Fruit fly (Drosophila melanogaster): ENCODE measurements around the gene CG10467.

CG10467 gene

DNA sequence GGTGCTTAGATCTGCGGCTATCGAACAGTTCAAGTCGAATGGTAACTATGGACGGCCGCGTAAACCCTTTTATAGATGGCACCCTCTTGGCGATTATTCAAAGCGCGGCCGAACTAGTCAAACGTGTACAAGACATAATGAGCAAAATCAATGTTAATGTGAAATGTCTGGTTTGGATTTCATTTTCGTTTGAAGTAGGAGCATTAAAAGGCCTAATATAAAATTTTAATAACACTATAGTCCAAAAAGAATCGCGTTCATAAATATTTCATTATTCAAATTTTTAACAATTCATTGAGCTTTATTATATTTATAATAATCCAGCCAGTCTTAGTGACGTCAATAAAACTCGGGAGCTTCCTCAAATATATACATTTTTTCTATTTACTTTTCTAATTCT lies 36.4 kb upstream of the CG10467 start, which contains the start of gene Lcp65Ag3:
Gene Lcp65Ag3, minus strand, starts transcription at position 46 of the 400 bp plus-strand sequence.
- TF ChIP-seq insv (optimal IDR thresholded peaks at IDR 0.05) (no peak), psq (optimal IDR thresholded peaks at IDR 0.05) (no peak), h (optimal IDR thresholded peaks at IDR 0.05) (no peak), Sin3A (optimal IDR thresholded peaks at IDR 0.05) (no peak), Myc (optimal IDR thresholded peaks at IDR 0.05) (no peak), ttk (optimal IDR thresholded peaks at IDR 0.05) (no peak)

dm6 chr3L:6129591-6129990 lies 35.0 kb upstream of the CG10467 start:
- TF ChIP-seq h (optimal IDR thresholded peaks at IDR 0.05) (no peak), insv (optimal IDR thresholded peaks at IDR 0.05) (no peak), Myc (optimal IDR thresholded peaks at IDR 0.05) (no peak), Sin3A (optimal IDR thresholded peaks at IDR 0.05) (no peak), ttk (optimal IDR thresholded peaks at IDR 0.05) (no peak), psq (optimal IDR thresholded peaks at IDR 0.05) (no peak)

DNA sequence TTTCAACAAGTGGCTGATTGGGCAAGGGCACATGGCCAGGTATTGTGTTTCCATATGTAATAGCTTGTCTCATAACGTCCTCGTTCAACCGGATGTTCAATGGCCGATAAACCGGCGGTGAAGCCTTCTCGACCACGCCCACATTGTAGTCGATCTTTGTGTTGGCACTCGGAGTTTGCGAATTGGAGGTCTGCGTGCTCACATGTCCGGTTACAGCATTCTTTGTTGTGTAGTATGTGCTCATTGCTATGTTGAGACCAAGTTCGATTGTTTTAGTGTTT lies 30.8 kb upstream of the CG10467 start:
- TF ChIP-seq Sin3A (optimal IDR thresholded peaks at IDR 0.05) (no peak), h (optimal IDR thresholded peaks at IDR 0.05) (no peak), insv (optimal IDR thresholded peaks at IDR 0.05) (no peak), Myc (optimal IDR thresholded peaks at IDR 0.05) (no peak), psq (optimal IDR thresholded peaks at IDR 0.05) (no peak), ttk (optimal IDR thresholded peaks at IDR 0.05) (no peak)

DNA sequence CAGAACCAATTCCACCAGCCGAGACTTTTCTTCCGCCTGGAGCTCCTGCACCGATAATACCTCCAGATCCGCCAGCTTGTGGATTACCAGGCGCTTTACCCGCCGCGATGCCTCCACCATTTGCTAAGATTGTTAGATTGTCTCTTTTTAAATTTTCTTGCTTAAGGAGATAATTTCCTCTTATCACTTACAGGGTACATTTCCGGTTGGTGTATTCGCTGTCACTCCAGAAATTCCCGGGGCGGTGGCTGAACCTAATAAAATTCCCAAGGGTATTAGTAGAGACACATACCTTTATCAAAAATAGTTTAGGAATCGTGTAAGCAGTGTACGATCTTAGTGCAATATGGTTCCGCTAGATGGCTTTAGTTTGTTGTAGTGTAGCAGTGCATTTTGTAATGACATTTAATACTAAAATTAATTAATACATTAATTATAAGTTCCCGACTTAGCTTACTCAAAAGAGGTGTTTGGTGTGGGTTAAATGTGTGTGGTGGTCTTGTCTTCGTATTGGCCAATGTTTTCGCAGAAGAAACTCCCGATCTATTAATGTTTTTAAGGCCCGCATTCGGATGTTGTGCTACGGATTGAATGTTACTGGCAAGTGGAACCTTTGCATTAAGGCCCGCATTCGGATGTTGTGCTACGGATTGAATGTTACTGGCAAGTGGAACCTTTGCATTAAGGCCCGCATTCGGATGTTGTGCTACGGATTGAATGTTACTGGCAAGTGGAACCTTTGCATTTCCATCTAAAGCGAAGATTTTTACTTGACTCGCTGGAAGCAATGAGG lies 30.3 kb upstream of the CG10467 start:
- TF ChIP-seq insv (optimal IDR thresholded peaks at IDR 0.05) (no peak), Myc (optimal IDR thresholded peaks at IDR 0.05) (no peak), Sin3A (optimal IDR thresholded peaks at IDR 0.05) (no peak), psq (optimal IDR thresholded peaks at IDR 0.05) (no peak), ttk (optimal IDR thresholded peaks at IDR 0.05) (no peak), h (optimal IDR thresholded peaks at IDR 0.05) (no peak)

- TF ChIP-seq insv (optimal IDR thresholded peaks at IDR 0.05) (no peak), h (optimal IDR thresholded peaks at IDR 0.05) (no peak), ttk (optimal IDR thresholded peaks at IDR 0.05) (no peak), Sin3A (optimal IDR thresholded peaks at IDR 0.05) (no peak), Myc (optimal IDR thresholded peaks at IDR 0.05) (no peak)
Observed at dm6 chr3L:6116881-6117280, 22.3 kb upstream of the CG10467 start.

- no peak for TF ChIP-seq h (optimal IDR thresholded peaks at IDR 0.05)
- no peak for TF ChIP-seq psq (optimal IDR thresholded peaks at IDR 0.05)
- no peak for TF ChIP-seq insv (optimal IDR thresholded peaks at IDR 0.05)
- TF ChIP-seq Myc (optimal IDR thresholded peaks at IDR 0.05) = no peak
- TF ChIP-seq Sin3A (optimal IDR thresholded peaks at IDR 0.05) = no peak
- TF ChIP-seq ttk (optimal IDR thresholded peaks at IDR 0.05) = no peak
Observed at dm6 chr3L:6115505-6115904, 21.0 kb upstream of the CG10467 start.

- TF ChIP-seq Sin3A (optimal IDR thresholded peaks at IDR 0.05) (no peak), Myc (optimal IDR thresholded peaks at IDR 0.05) (no peak), ttk (optimal IDR thresholded peaks at IDR 0.05) (no peak), psq (optimal IDR thresholded peaks at IDR 0.05) (no peak), h (optimal IDR thresholded peaks at IDR 0.05) (no peak), insv (optimal IDR thresholded peaks at IDR 0.05) (no peak)
Observed at dm6 chr3L:6111458-6111857, 16.9 kb upstream of the CG10467 start.

dm6 chr3L:6110673-6111449 lies 16.3 kb upstream of the CG10467 start:
- no peak for TF ChIP-seq insv (optimal IDR thresholded peaks at IDR 0.05)
- TF ChIP-seq Sin3A (optimal IDR thresholded peaks at IDR 0.05) = no peak
- TF ChIP-seq ttk (optimal IDR thresholded peaks at IDR 0.05) = no peak
- no peak for TF ChIP-seq psq (optimal IDR thresholded peaks at IDR 0.05)
- no peak for TF ChIP-seq h (optimal IDR thresholded peaks at IDR 0.05)
- no peak for TF ChIP-seq Myc (optimal IDR thresholded peaks at IDR 0.05)

- TF ChIP-seq Myc (optimal IDR thresholded peaks at IDR 0.05) = no peak
- TF ChIP-seq insv (optimal IDR thresholded peaks at IDR 0.05) = no peak
- no peak for TF ChIP-seq psq (optimal IDR thresholded peaks at IDR 0.05)
- TF ChIP-seq Sin3A (optimal IDR thresholded peaks at IDR 0.05) = no peak
- TF ChIP-seq ttk (optimal IDR thresholded peaks at IDR 0.05) = no peak
- no peak for TF ChIP-seq h (optimal IDR thresholded peaks at IDR 0.05)
Observed at dm6 chr3L:6108264-6109060, 13.9 kb upstream of the CG10467 start.

DNA sequence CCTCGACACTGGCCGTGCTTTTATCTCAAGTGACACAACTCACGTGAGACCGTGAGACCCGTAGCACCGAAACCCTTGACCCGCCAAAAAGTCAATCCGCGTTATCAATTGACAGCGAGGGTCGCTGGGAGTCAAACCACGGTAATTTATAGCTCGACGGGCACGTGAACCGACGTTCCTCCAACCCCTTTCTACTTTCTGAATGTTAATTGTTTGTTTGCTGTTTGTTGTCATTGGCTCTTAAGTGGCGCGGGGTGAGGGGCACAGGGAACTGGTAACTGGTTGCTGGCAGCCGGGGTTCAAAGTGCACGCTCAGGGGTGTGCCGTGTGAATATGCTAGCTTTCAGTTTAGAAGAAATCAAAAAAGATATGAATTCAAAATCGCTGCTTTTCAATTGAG lies 12.2 kb upstream of the CG10467 start:
- no peak for TF ChIP-seq insv (optimal IDR thresholded peaks at IDR 0.05)
- TF ChIP-seq Myc (optimal IDR thresholded peaks at IDR 0.05) = no peak
- TF ChIP-seq ttk (optimal IDR thresholded peaks at IDR 0.05) = no peak
- no peak for TF ChIP-seq psq (optimal IDR thresholded peaks at IDR 0.05)
- no peak for TF ChIP-seq Sin3A (optimal IDR thresholded peaks at IDR 0.05)
- TF ChIP-seq h (optimal IDR thresholded peaks at IDR 0.05) = no peak

dm6 chr3L:6105435-6105834 lies 10.9 kb upstream of the CG10467 start:
- TF ChIP-seq insv (optimal IDR thresholded peaks at IDR 0.05) (no peak), psq (optimal IDR thresholded peaks at IDR 0.05) (no peak), Myc (optimal IDR thresholded peaks at IDR 0.05) (no peak), ttk (optimal IDR thresholded peaks at IDR 0.05) (no peak), Sin3A (optimal IDR thresholded peaks at IDR 0.05) (no peak), h (optimal IDR thresholded peaks at IDR 0.05) (no peak)

DNA sequence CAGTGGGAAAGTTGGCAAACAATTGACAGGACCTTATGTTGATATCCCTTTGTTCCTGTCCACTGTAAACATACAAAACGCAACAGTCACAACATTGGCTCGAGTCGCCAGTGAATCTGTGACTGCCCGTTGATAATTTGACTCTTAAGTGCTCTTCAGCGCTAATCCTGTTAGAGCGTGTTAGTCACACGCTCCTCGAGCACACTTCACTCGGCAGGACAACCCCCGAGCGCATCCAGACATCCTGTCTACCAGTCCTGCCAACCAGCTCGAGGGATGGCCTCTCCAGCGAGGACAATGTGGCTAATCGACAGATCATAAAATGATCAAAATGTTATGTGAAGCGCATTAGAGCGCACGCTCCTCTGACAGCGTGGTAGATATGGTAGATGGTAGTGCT lies 10.0 kb upstream of the CG10467 start:
- TF ChIP-seq h (optimal IDR thresholded peaks at IDR 0.05) (no peak), ttk (optimal IDR thresholded peaks at IDR 0.05) (no peak), Sin3A (optimal IDR thresholded peaks at IDR 0.05) (no peak), psq (optimal IDR thresholded peaks at IDR 0.05) (no peak), insv (optimal IDR thresholded peaks at IDR 0.05) (no peak), Myc (optimal IDR thresholded peaks at IDR 0.05) (no peak)

Measured in Kc167 (cell line).